Worm (Caenorhabditis elegans) whole organism, young adult: Measurements from ENCODE around the gene ZC84.6.

ENCODE experiments used
- B0035.1 ChIP-seq: sonication (generic microtip); optimal IDR thresholded peaks from 2 replicates; lab custom pipeline; 2016; ENCODE audit warnings: missing genetic modification characterization, mild to moderate bottlenecking, missing compliant biosample characterization, missing genotype, missing genetic modification reagents
- B0336.3 ChIP-seq: fragments of 200-800 bp; sonication (Bioruptor generic); IDR thresholded peaks from 2 replicates; pipeline ENCODE4 v1.3.6; 2022; ENCODE audit warnings: missing genetic modification characterization, missing compliant biosample characterization
- F10E7.11 ChIP-seq: sonication (generic microtip); optimal IDR thresholded peaks from 2 replicates; lab custom pipeline; 2017; ENCODE audit warnings: mild to moderate bottlenecking, missing genetic modification characterization, moderate library complexity, missing compliant biosample characterization
- F23B12.7 ChIP-seq: sonication (generic microtip); optimal IDR thresholded peaks from 2 replicates; lab custom pipeline; 2017; ENCODE audit warnings: missing genetic modification characterization, mild to moderate bottlenecking, missing compliant biosample characterization, antibody characterized with exemption, moderate library complexity; ENCODE audit not compliant: insufficient read depth
- T07F8.4 ChIP-seq: sonication (generic microtip); optimal IDR thresholded peaks from 2 replicates; lab custom pipeline; 2016; ENCODE audit warnings: mild to moderate bottlenecking, missing genetic modification characterization, moderate library complexity, missing compliant biosample characterization
- T26A5.8 ChIP-seq: sonication (generic microtip); optimal IDR thresholded peaks from 2 replicates; lab custom pipeline; 2016; ENCODE audit warnings: missing genetic modification characterization, missing compliant biosample characterization
- Y67H2A.10 ChIP-seq: fragments of 200-800 bp; sonication (Bioruptor generic); conservative IDR thresholded peaks from 2 replicates; pipeline ENCODE4 v1.3.6; 2022; ENCODE audit warnings: missing genetic modification reagents, missing genetic modification characterization, missing compliant biosample characterization
- aptf-2 ChIP-seq: fragments of 200-800 bp; sonication (Bioruptor generic); conservative IDR thresholded peaks from 2 replicates; pipeline ENCODE4 v1.3.6; 2022; ENCODE audit warnings: missing genetic modification reagents, missing genetic modification characterization, missing compliant biosample characterization
- aptf-3 ChIP-seq: fragments of 200-800 bp; sonication (Bioruptor generic); IDR thresholded peaks from 2 replicates; pipeline ENCODE4 v1.3.6; 2022; ENCODE audit warnings: missing genetic modification characterization, missing compliant biosample characterization
- attf-3 ChIP-seq: fragments of 200-800 bp; sonication (Bioruptor generic); conservative IDR thresholded peaks from 2 replicates; pipeline ENCODE4 v1.3.6; 2022; ENCODE audit warnings: missing genetic modification reagents, missing genetic modification characterization, missing compliant biosample characterization
- ceh-100 ChIP-seq: fragments of 200-800 bp; sonication (Bioruptor generic); IDR thresholded peaks from 2 replicates; pipeline ENCODE4 v1.3.6; 2022; ENCODE audit warnings: missing genetic modification reagents, missing genetic modification characterization, missing compliant biosample characterization
- ceh-40 ChIP-seq: fragments of 200-800 bp; sonication (Bioruptor generic); IDR thresholded peaks from 2 replicates; pipeline ENCODE4 v1.3.6; 2022; ENCODE audit warnings: missing genetic modification characterization, missing compliant biosample characterization
- ceh-91 ChIP-seq: fragments of 200-800 bp; sonication (Bioruptor generic); IDR thresholded peaks from 2 replicates; pipeline ENCODE4 v1.3.6; 2022; ENCODE audit warnings: missing genetic modification reagents, missing genetic modification characterization, missing compliant biosample characterization
- fkh-3 ChIP-seq: sonication (generic microtip); optimal IDR thresholded peaks from 2 replicates; lab custom pipeline; 2016; ENCODE audit warnings: mild to moderate bottlenecking, missing genetic modification characterization, missing compliant biosample characterization
- hmg-1.2 ChIP-seq: fragments of 200-800 bp; sonication (Bioruptor generic); IDR thresholded peaks from 2 replicates; pipeline ENCODE4 v1.3.6; 2022; ENCODE audit warnings: missing genetic modification reagents, missing genetic modification characterization, missing compliant biosample characterization
- hmg-20 ChIP-seq: fragments of 200-800 bp; sonication (Bioruptor generic); IDR thresholded peaks from 2 replicates; pipeline ENCODE4 v1.3.6; 2022; ENCODE audit warnings: missing genetic modification reagents, missing genetic modification characterization, missing compliant biosample characterization
- hrde-1 ChIP-seq: sonication (generic microtip); optimal IDR thresholded peaks from 2 replicates; lab custom pipeline; 2016; ENCODE audit warnings: missing genetic modification characterization, mild to moderate bottlenecking, missing compliant biosample characterization, moderate library complexity, missing genotype, missing genetic modification reagents, borderline replicate concordance
- hsf-1 ChIP-seq: fragments of 200-800 bp; sonication (Bioruptor generic); IDR thresholded peaks from 2 replicates; pipeline ENCODE4 v1.3.6; 2022; ENCODE audit warnings: missing genetic modification reagents, missing genetic modification characterization, missing compliant biosample characterization
- lag-1 ChIP-seq: fragments of 200-800 bp; sonication (Bioruptor generic); IDR thresholded peaks from 2 replicates; pipeline ENCODE4 v1.3.6; 2022; ENCODE audit warnings: missing genetic modification reagents, missing genetic modification characterization, missing compliant biosample characterization
- let-607 ChIP-seq, 2 experiments: fragments of 200-800 bp in 1 of 2; sonication (Bioruptor generic) in 1 of 2; sonication (generic microtip) in 1 of 2; optimal IDR thresholded peaks; 2 replicates each; lab custom pipeline; 2016 to 2018; ENCODE audit warnings: mild to moderate bottlenecking in 2 of 2, missing compliant biosample characterization in 2 of 2, missing genetic modification characterization in 2 of 2, moderate library complexity in 2 of 2, missing genotype in 1 of 2
- lin-35 ChIP-seq, 3 experiments: fragments of 150-350 bp in 2 of 3; sonication (generic microtip) in 1 of 3; optimal IDR thresholded peaks; 2 replicates each; lab custom pipeline; 2014 to 2018; ENCODE audit warnings: missing biosample characterization in 3 of 3, missing genetic modification characterization in 3 of 3, missing genetic modification reagents in 3 of 3
- lsy-27 ChIP-seq: sonication (generic microtip); optimal IDR thresholded peaks from 2 replicates; lab custom pipeline; 2017; ENCODE audit warnings: missing genetic modification characterization, mild to moderate bottlenecking, missing compliant biosample characterization, antibody characterized with exemption, missing genotype, borderline replicate concordance; ENCODE audit not compliant: insufficient read depth
- madf-10 ChIP-seq: sonication (generic microtip); optimal IDR thresholded peaks from 2 replicates; lab custom pipeline; 2016; ENCODE audit warnings: mild to moderate bottlenecking, missing genetic modification characterization, missing compliant biosample characterization
- nfya-2 ChIP-seq: fragments of 200-800 bp; sonication (Bioruptor generic); IDR thresholded peaks from 2 replicates; pipeline ENCODE4 v1.3.6; 2022; ENCODE audit warnings: missing genetic modification reagents, missing genetic modification characterization, missing compliant biosample characterization
- pha-4 ChIP-seq: fragments of 150-350 bp; sonication (generic microtip); optimal IDR thresholded peaks from 2 replicates; lab custom pipeline; 2014; ENCODE audit warnings: missing biosample characterization, missing genetic modification reagents, missing genetic modification characterization
- snpc-1.3 ChIP-seq: sonication (generic microtip); optimal IDR thresholded peaks from 2 replicates; lab custom pipeline; 2017; ENCODE audit warnings: missing genetic modification characterization, mild to moderate bottlenecking, missing compliant biosample characterization, antibody characterized with exemption, moderate library complexity, missing genotype, missing genetic modification reagents; ENCODE audit not compliant: insufficient read depth
- somi-1 ChIP-seq: fragments of 200-800 bp; sonication (Bioruptor generic); optimal IDR thresholded peaks from 2 replicates; lab custom pipeline; 2018; ENCODE audit warnings: mild to moderate bottlenecking, missing genetic modification characterization, missing compliant biosample characterization
- sptf-2 ChIP-seq: fragments of 200-800 bp; sonication (Bioruptor generic); optimal IDR thresholded peaks from 2 replicates; lab custom pipeline; 2018; ENCODE audit warnings: mild to moderate bottlenecking, missing genetic modification characterization, missing compliant biosample characterization
- unc-130 ChIP-seq: sonication (generic microtip); optimal IDR thresholded peaks from 2 replicates; lab custom pipeline; 2016; ENCODE audit warnings: missing genetic modification reagents, missing genetic modification characterization, missing compliant biosample characterization
- xnd-1 ChIP-seq: sonication (generic microtip); optimal IDR thresholded peaks from 2 replicates; lab custom pipeline; 2016; ENCODE audit warnings: missing genotype, missing genetic modification reagents, missing genetic modification characterization, missing compliant biosample characterization
- zfh-2 ChIP-seq: fragments of 200-800 bp; sonication (Bioruptor generic); conservative IDR thresholded peaks from 2 replicates; pipeline ENCODE4 v1.3.6; 2022; ENCODE audit warnings: missing genetic modification reagents, missing genetic modification characterization, missing compliant biosample characterization
- ztf-22 ChIP-seq: fragments of 200-800 bp; sonication (Bioruptor generic); optimal IDR thresholded peaks from 2 replicates; lab custom pipeline; 2018; ENCODE audit warnings: mild to moderate bottlenecking, missing genetic modification characterization, moderate library complexity, missing compliant biosample characterization
- ztf-25 ChIP-seq: fragments of 200-800 bp; sonication (Bioruptor generic); IDR thresholded peaks from 2 replicates; pipeline ENCODE4 v1.3.6; 2022; ENCODE audit warnings: missing genetic modification reagents, missing genetic modification characterization, missing compliant biosample characterization
- ztf-3 ChIP-seq: fragments of 200-800 bp; sonication (Bioruptor generic); optimal IDR thresholded peaks from 2 replicates; lab custom pipeline; 2018; ENCODE audit warnings: mild to moderate bottlenecking, missing genetic modification characterization, missing compliant biosample characterization

Gene ZC84.6

DNA sequence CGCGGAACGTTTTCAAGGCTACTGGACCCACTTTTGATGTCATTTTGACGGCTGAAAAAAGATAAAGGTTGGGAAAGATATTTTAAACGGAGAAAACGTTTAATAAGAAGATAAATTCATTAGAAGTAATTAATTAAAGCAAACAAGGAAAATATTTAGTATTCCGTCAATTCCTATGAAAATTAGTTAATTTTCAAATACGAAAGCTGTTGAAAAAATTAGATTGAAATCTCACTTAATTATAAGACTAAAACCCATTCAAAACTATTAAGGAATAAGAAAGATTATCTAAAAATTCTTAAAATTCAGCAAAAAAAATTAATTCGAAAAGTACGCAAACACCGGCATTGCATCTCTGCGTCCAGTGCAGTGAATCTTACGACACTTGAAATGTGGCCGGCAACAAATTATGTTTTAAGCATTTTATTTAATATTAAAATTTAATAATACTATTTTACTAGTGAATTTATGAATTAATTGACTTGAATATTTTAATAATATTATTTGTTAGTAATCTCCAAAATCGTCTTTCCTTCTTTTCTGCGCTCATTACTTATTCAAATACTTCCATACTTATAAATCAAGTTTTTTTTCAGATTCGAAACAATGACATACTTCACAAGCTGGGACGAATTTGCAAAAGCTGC is 54.6 kb downstream of the ZC84.6 start, which contains the start of the genes ZK512.2 and ZK512.4:
Gene ZK512.2, minus strand, starts transcription at position 51 of the 647 bp plus-strand sequence.
Gene ZK512.4, plus strand, starts transcription at position 597 of the 647 bp plus-strand sequence.
- no peak for TF ChIP-seq fkh-3 (tag; lab: Kevin White, UChicago)
- TF ChIP-seq let-607 (tag; optimal IDR thresholded peaks at IDR 0.05; lab: Kevin White, UChicago), result peak in 1 of 2 experiments; percentile 0
- no peak for TF ChIP-seq ceh-100 (GFP tag; lab: Robert Waterston, UW)
- no peak for TF ChIP-seq xnd-1 (tag; lab: Kevin White, UChicago)
- no peak for TF ChIP-seq unc-130 (GFP tag; lab: Kevin White, UChicago)
- TF ChIP-seq lin-35 (GFP tag; optimal IDR thresholded peaks at IDR 0.05; lab: Kevin White, UChicago), result no peak
- TF ChIP-seq somi-1 (GFP tag; lab: Kevin White, UChicago), result no peak
- TF ChIP-seq B0336.3 (GFP tag; lab: Robert Waterston, UW), result no peak
- TF ChIP-seq hmg-20 (GFP tag; lab: Robert Waterston, UW), result no peak
- TF ChIP-seq aptf-3, result no peak
- TF ChIP-seq T26A5.8 (tag; lab: Kevin White, UChicago), result no peak
- TF ChIP-seq F23B12.7 (tag; lab: Kevin White, UChicago), result peak; percentile 55
- no peak for TF ChIP-seq lsy-27 (tag; lab: Kevin White, UChicago)
- TF ChIP-seq ztf-25 (GFP tag; lab: Robert Waterston, UW), result no peak

ce11 chrIII:9143911-9144310 is 55.6 kb downstream of the ZC84.6 start, which contains the start of gene ZK512.11:
TSS of gene ZK512.11 (plus strand) at chrIII:9144211.
- no peak for TF ChIP-seq pha-4
- TF ChIP-seq madf-10 (tag; lab: Kevin White, UChicago), result no peak
- TF ChIP-seq ceh-40 (GFP tag; lab: Robert Waterston, UW), result no peak
- no peak for TF ChIP-seq lag-1 (GFP tag; lab: Robert Waterston, UW)
- no peak for TF ChIP-seq snpc-1.3 (tag; lab: Kevin White, UChicago)
- no peak for TF ChIP-seq Y67H2A.10 (GFP tag; lab: Robert Waterston, UW)
- TF ChIP-seq aptf-2 (GFP tag; lab: Robert Waterston, UW), result no peak
- no peak for TF ChIP-seq F10E7.11 (tag; lab: Kevin White, UChicago)
- TF ChIP-seq hmg-1.2, result no peak; the same call in 1 of the 2 replicates
- TF ChIP-seq ceh-91, result no peak
- no peak for TF ChIP-seq nfya-2 (GFP tag; lab: Robert Waterston, UW)
- no peak for TF ChIP-seq zfh-2 (GFP tag; lab: Robert Waterston, UW)
- no peak for TF ChIP-seq T07F8.4 (tag; lab: Kevin White, UChicago)
- TF ChIP-seq ztf-22 (GFP tag; lab: Kevin White, UChicago), result no peak
- TF ChIP-seq sptf-2 (GFP tag; lab: Kevin White, UChicago), result no peak
- no peak for TF ChIP-seq B0035.1
- TF ChIP-seq hsf-1 (GFP tag; lab: Robert Waterston, UW), result no peak
- no peak for TF ChIP-seq attf-3 (GFP tag; lab: Robert Waterston, UW)
- TF ChIP-seq ztf-3 (GFP tag; lab: Kevin White, UChicago), result no peak
- no peak for TF ChIP-seq hrde-1
